Worm (Caenorhabditis elegans): ENCODE measurements around the gene gstk-2.

Gene gstk-2

DNA sequence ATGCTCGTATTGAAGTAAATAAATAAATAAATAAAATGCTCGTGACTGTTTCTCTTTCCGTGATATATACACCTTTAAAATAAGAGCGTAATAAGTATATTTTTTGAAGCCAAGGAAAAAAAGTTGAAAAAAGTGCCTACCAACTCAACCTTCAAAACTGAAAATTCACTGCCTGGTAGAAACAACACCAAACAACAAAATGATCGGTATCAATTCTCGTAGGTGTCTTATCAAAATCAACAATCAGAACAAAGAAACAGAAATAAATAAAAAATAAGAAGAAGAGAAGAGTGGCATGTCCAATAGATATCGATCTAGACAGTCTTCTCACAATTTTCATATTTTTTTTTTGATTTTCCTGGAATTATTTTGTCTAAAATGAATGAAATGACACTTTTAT is 1.8 kb upstream of the gstk-2 start, which contains the start of gene afmd-1:
Gene afmd-1, plus strand, starts transcription at position 316 of the 400 bp plus-strand sequence.
- TF ChIP-seq ceh-16 (tag; optimal IDR thresholded peaks at IDR 0.05), result no peak
- TF ChIP-seq ztf-11 (tag; optimal IDR thresholded peaks at IDR 0.05), result no peak
- TF ChIP-seq sma-3 (GFP tag; optimal IDR thresholded peaks at IDR 0.05), result no peak
- no peak for TF ChIP-seq fos-1 (tag; optimal IDR thresholded peaks at IDR 0.05)
- TF ChIP-seq nhr-237 (tag; optimal IDR thresholded peaks at IDR 0.05), result no peak

DNA sequence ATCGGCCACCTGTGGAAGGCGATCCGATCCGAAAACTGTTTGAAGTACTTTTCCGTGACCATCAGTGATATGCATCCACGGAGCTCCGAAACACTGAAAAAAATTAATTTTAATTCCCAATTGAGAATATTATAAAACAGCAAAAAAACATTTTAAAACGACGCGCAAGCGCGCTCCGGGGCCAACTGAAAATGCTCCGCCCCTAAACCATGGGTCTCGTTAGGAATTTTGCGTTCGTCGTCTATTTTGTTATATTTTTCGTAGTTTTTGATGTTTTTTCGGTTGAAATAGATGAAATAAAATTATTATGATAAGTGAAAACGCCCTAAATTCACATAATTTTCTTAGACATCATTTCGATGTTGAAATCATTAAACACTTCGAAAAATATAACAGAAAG is 1.5 kb downstream of the gstk-2 start:
- TF ChIP-seq nhr-25 (tag; optimal IDR thresholded peaks at IDR 0.05), result peak; percentile 25
- no peak for TF ChIP-seq ceh-16 (tag; optimal IDR thresholded peaks at IDR 0.05)

DNA sequence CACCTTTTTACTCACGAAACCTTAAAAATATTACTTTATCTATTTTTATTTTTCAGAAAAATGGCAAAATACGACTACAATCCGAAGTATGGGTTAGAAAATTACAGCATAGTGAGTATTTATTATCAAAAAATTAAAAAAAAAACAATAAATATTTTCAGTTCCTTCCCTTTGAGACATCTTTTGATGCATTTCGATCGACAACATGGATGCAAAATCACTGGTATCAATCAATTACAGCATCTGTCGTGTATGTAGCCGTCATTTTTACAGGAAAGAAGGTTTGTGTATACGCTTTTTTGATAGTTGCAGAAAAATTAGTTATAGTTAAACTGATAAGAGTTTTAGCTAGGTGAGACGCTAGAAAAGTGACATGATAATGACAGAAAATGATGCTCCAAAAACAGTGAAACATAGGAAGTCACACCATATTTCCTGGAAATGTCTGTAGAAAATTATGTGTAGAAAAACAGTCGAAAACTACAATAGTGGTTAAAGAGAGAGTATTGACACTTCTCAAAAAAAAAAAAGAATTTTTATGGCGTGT is 4.3 kb downstream of the gstk-2 start, which contains the start of gene elo-3:
Gene elo-3, plus strand, starts transcription at position 51 of the 547 bp plus-strand sequence.
- TF ChIP-seq mdl-1 (tag; optimal IDR thresholded peaks at IDR 0.05) (no peak), crh-2 (tag; optimal IDR thresholded peaks at IDR 0.05) (no peak), egl-27 (tag; optimal IDR thresholded peaks at IDR 0.05) (no peak), nhr-12 (tag; optimal IDR thresholded peaks at IDR 0.05) (no peak), fos-1 (tag; optimal IDR thresholded peaks at IDR 0.05) (peak; percentile 61), nhr-77 (tag; optimal IDR thresholded peaks at IDR 0.05) (no peak)

DNA sequence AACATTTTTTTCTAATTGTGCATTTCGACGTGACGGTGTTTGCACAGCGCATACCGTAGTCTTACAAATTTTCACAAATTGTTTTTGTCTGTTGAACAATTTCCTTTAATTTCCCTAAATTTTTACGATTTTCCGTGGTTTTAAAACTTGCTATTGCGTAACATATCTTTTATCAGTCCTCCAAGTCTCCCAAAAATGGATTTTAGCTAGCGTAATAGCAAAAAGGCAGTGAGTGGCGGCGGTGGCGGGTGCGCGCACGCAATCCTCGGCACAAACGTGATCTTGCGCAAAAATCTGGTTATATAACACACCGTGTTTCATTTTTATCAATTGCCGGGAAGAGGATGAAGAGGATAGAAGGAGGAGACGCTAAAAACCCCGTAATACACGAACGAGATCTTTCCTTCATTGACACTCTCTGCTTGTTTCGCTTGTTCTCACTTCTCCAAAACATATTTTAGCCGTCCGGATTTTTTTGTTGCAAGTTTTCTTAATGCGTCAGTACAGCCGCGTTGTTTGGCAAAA is 5.8 kb downstream of the gstk-2 start:
- TF ChIP-seq lsy-2 (tag; optimal IDR thresholded peaks at IDR 0.05) (peak in 1 of 2 experiments; percentile 15), nhr-21 (tag; optimal IDR thresholded peaks at IDR 0.05) (peak; percentile 47), crh-2 (tag; optimal IDR thresholded peaks at IDR 0.05) (no peak), nhr-6 (tag; optimal IDR thresholded peaks at IDR 0.05) (no peak)

DNA sequence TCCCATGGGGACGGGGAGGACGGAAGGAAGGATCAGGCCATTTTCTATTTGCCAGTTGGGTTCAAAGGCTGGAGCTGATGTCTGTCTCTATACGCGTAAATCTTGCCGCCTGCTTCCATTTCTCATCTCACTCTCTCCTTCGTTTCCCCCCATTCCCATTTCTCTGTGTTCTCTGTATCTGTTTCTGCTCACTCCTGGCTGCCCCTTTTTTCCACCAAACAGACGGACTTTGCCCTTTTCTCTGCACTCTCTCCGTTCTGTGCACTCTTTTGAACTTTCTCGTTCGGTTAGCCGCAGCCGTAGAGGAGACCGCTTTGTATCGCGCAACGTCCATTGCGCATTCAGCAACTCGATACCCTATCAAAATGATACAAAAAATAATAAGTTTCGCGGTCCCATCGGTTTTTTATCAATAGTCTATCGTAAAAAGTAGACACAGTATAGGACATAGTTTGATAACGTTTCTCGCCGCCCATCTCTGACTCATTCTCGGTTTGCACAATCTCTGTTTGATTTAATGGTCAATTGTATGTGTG is 6.6 kb downstream of the gstk-2 start:
- TF ChIP-seq nhr-129 (tag; optimal IDR thresholded peaks at IDR 0.05) (peak; percentile 82), ceh-16 (tag; optimal IDR thresholded peaks at IDR 0.05) (peak; percentile 12), lin-11 (tag; optimal IDR thresholded peaks at IDR 0.05) (peak; percentile 24), ama-1 (optimal IDR thresholded peaks at IDR 0.05) (no peak), nhr-12 (tag; optimal IDR thresholded peaks at IDR 0.05) (no peak), mab-5 (tag; optimal IDR thresholded peaks at IDR 0.05) (peak; percentile 26), blmp-1 (tag; optimal IDR thresholded peaks at IDR 0.05; ENCODE audit: insufficient read depth) (peak; percentile 49), alr-1 (tag; optimal IDR thresholded peaks at IDR 0.05) (no peak), nhr-11 (tag; optimal IDR thresholded peaks at IDR 0.05) (peak; percentile 14), nhr-21 (tag; optimal IDR thresholded peaks at IDR 0.05) (peak; percentile 36), fos-1 (tag; optimal IDR thresholded peaks at IDR 0.05) (peak; percentile 97), unc-55 (GFP tag; optimal IDR thresholded peaks at IDR 0.05) (peak; percentile 49), lsy-2 (tag; optimal IDR thresholded peaks at IDR 0.05) (peak; percentile 11 to 47), dmd-4 (tag; optimal IDR thresholded peaks at IDR 0.05) (no peak), ztf-1 (GFP tag; conservative IDR thresholded peaks at IDR 0.05) (no peak), zag-1 (tag; optimal IDR thresholded peaks at IDR 0.05) (peak; percentile 60), elt-3 (tag; optimal IDR thresholded peaks at IDR 0.05) (no peak), F13H6.1 (tag; optimal IDR thresholded peaks at IDR 0.05) (peak; percentile 85), sma-9 (GFP tag; optimal IDR thresholded peaks at IDR 0.05) (peak; percentile 42), sma-9 (tag; optimal IDR thresholded peaks at IDR 0.05) (no peak), nhr-6 (tag; optimal IDR thresholded peaks at IDR 0.05) (no peak), snpc-4 (tag; optimal IDR thresholded peaks at IDR 0.05) (no peak), mdl-1 (tag; optimal IDR thresholded peaks at IDR 0.05) (peak in 1 of 2 experiments; percentile 22), crh-2 (tag; optimal IDR thresholded peaks at IDR 0.05) (peak; percentile 22), lin-13 (GFP tag; optimal IDR thresholded peaks at IDR 0.05) (peak; percentile 44), nhr-10 (tag; optimal IDR thresholded peaks at IDR 0.05) (no peak), sem-4 (tag; optimal IDR thresholded peaks at IDR 0.05) (peak; percentile 62), sma-3 (GFP tag; optimal IDR thresholded peaks at IDR 0.05) (peak; percentile 50), ZK546.5 (tag; optimal IDR thresholded peaks at IDR 0.05) (no peak), C34F6.9 (tag; optimal IDR thresholded peaks at IDR 0.05) (peak; percentile 77), Y55F3AM.14 (GFP tag; optimal IDR thresholded peaks at IDR 0.05) (peak; percentile 28)
